Fruit fly (Drosophila melanogaster): ENCODE results near the gene jub.

DNA sequence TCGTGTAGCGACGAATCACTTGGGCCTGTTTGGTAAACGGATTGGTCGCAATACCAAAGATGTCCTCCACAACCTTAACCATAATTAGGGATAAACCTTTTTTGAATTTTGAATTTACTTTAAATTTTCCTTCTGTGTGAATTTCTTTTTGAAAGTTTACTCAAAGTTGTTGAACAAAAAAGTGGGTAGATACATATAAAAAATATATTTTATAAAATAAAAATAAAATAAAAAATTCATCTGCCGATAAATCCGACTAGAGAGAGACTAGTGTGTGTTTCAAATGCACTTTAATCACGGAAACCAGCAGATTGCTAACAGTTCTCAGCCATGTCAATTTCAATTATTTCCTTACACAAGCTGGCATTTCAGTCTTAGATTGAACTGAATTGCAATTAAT, 32.6 kb downstream of the jub start, which contains the start of gene CG10996:
- TF ChIP-seq OdsH (GFP tag; optimal IDR thresholded peaks at IDR 0.05) (no peak), CG9139 (GFP tag; optimal IDR thresholded peaks at IDR 0.05) (no peak), Lpt (GFP tag; optimal IDR thresholded peaks at IDR 0.05) (no peak), CG6854 (GFP tag; optimal IDR thresholded peaks at IDR 0.05) (no peak), CG3032 (tag; optimal IDR thresholded peaks at IDR 0.05) (no peak), salr (GFP tag; optimal IDR thresholded peaks at IDR 0.05) (no peak), CG3919 (GFP tag; optimal IDR thresholded peaks at IDR 0.05) (no peak), Hr39 (GFP tag; optimal IDR thresholded peaks at IDR 0.05) (no peak), pdm3 (GFP tag; optimal IDR thresholded peaks at IDR 0.05) (no peak), Smox (GFP tag; optimal IDR thresholded peaks at IDR 0.05) (no peak), Gug (GFP tag; IDR thresholded peaks at IDR 0.05) (no peak), topi (GFP tag; optimal IDR thresholded peaks at IDR 0.05) (no peak), Sox14 (GFP tag; optimal IDR thresholded peaks at IDR 0.05) (no peak)

Measured in whole organism, prepupa.